ENCODE assay signal across 5 worm cellular contexts in genomic region chrII:14350768-14351167, ce11.
TF ChIP-seq lines count a peak whose summit lies in the region.

No protein-coding gene starts in this region.

TF ChIP-seq in whole organism, L1 larva, 84 proteins besides CTCF, POLR2A, EP300 and RAD21:
- TF ChIP-seq nhr-71 (tag; optimal IDR thresholded peaks at IDR 0.05; lab: Kevin White, UChicago) = peak; percentile 5
- TF ChIP-seq snu-23 (GFP tag; optimal IDR thresholded peaks at IDR 0.05; lab: Kevin White, UChicago) = peak; percentile 3
- TF ChIP-seq mdl-1 (tag; optimal IDR thresholded peaks at IDR 0.05; lab: Kevin White, UChicago) = no peak
- no peak for TF ChIP-seq ceh-8 (GFP tag; optimal IDR thresholded peaks at IDR 0.05; lab: Kevin White, UChicago)
- no peak for TF ChIP-seq unc-130 (tag; optimal IDR thresholded peaks at IDR 0.05; lab: Kevin White, UChicago)
- no peak for TF ChIP-seq hlh-17 (GFP tag; optimal IDR thresholded peaks at IDR 0.05; lab: Kevin White, UChicago; ENCODE audit: borderline replicate concordance)
- TF ChIP-seq lsy-2 (tag; optimal IDR thresholded peaks at IDR 0.05; lab: Kevin White, UChicago) = peak in 1 of 2 experiments; percentile 23
- TF ChIP-seq unc-86 (tag; optimal IDR thresholded peaks at IDR 0.05; lab: Kevin White, UChicago) = no peak
- TF ChIP-seq nhr-85 (tag; lab: Kevin White, UChicago) = peak; percentile 60
- TF ChIP-seq lin-35 (GFP tag; optimal IDR thresholded peaks at IDR 0.05; lab: Kevin White, UChicago) = no peak
- TF ChIP-seq rnt-1 (tag; optimal IDR thresholded peaks at IDR 0.05; lab: Kevin White, UChicago) = no peak
- TF ChIP-seq dpl-1 (GFP tag; optimal IDR thresholded peaks at IDR 0.05; lab: Kevin White, UChicago) = no peak

TF ChIP-seq in whole organism, L3 larva, 47 proteins besides CTCF, POLR2A, EP300 and RAD21:
- no peak for TF ChIP-seq nhr-43 (tag; optimal IDR thresholded peaks at IDR 0.05; lab: Kevin White, UChicago; ENCODE audit: poor library complexity, severe bottlenecking)
- TF ChIP-seq nhr-25 (tag; optimal IDR thresholded peaks at IDR 0.05; lab: Kevin White, UChicago) = peak; percentile 40
- TF ChIP-seq ama-1 (optimal IDR thresholded peaks at IDR 0.05; lab: Kevin White, UChicago) = peak; percentile 72

TF ChIP-seq in whole organism, L4 larva, 104 proteins besides CTCF, POLR2A, EP300 and RAD21 (continues in another document):
- TF ChIP-seq nhr-11 (tag; optimal IDR thresholded peaks at IDR 0.05; lab: Kevin White, UChicago) (no peak), hif-1 (tag; optimal IDR thresholded peaks at IDR 0.05; lab: Kevin White, UChicago) (no peak), mes-2 (tag; optimal IDR thresholded peaks at IDR 0.05; lab: Kevin White, UChicago; ENCODE audit: poor library complexity, severe bottlenecking) (no peak), mep-1 (tag; optimal IDR thresholded peaks at IDR 0.05; lab: Kevin White, UChicago) (peak; percentile 13), egl-43 (GFP tag; IDR thresholded peaks at IDR 0.05; lab: Robert Waterston, UW) (peak; percentile 60; the same call in 1 of the 2 replicates), ctbp-1 (GFP tag; IDR thresholded peaks at IDR 0.05; lab: Robert Waterston, UW) (0 out of 2 replicates have a peak, but pooled peaks have one; percentile 49), zag-1 (tag; optimal IDR thresholded peaks at IDR 0.05; lab: Kevin White, UChicago) (no peak), mxl-2 (GFP tag; conservative IDR thresholded peaks at IDR 0.05; lab: Robert Waterston, UW) (no peak), duxl-1 (tag; optimal IDR thresholded peaks at IDR 0.05; lab: Kevin White, UChicago; ENCODE audit: poor library complexity) (peak; percentile 24), jun-1 (tag; optimal IDR thresholded peaks at IDR 0.05; lab: Kevin White, UChicago) (no peak), nhr-77 (tag; optimal IDR thresholded peaks at IDR 0.05; lab: Kevin White, UChicago) (no peak), lin-38 (GFP tag; IDR thresholded peaks at IDR 0.05; lab: Robert Waterston, UW) (peak; percentile 63), zfp-3 (GFP tag; conservative IDR thresholded peaks at IDR 0.05; lab: Robert Waterston, UW) (0 out of 2 replicates have a peak, but pooled peaks have one; percentile 34), daf-12 (tag; optimal IDR thresholded peaks at IDR 0.05; lab: Kevin White, UChicago) (no peak), dpl-1 (GFP tag; optimal IDR thresholded peaks at IDR 0.05; lab: Kevin White, UChicago) (no peak), nhr-42 (GFP tag; IDR thresholded peaks at IDR 0.05; lab: Robert Waterston, UW) (peak; percentile 77; the same call in 1 of the 2 replicates), hlh-30 (tag; optimal IDR thresholded peaks at IDR 0.05; lab: Kevin White, UChicago; ENCODE audit: insufficient read depth) (no peak), F26F4.8 (GFP tag; conservative IDR thresholded peaks at IDR 0.05; lab: Robert Waterston, UW) (no peak), pha-4 (GFP tag; IDR thresholded peaks at IDR 0.05; lab: Robert Waterston, UW) (peak; percentile 42; the same call in 1 of the 2 replicates), pha-4 (tag; optimal IDR thresholded peaks at IDR 0.05; lab: Kevin White, UChicago) (no peak), aha-1 (tag; lab: Kevin White, UChicago) (peak; percentile 27), saeg-2 (GFP tag; IDR thresholded peaks at IDR 0.05; lab: Robert Waterston, UW) (no peak), nhr-237 (tag; optimal IDR thresholded peaks at IDR 0.05; lab: Kevin White, UChicago) (no peak), nhr-41 (GFP tag; IDR thresholded peaks at IDR 0.05; lab: Robert Waterston, UW) (0 out of 2 replicates have a peak, but pooled peaks have one; percentile 34), nhr-102 (tag; optimal IDR thresholded peaks at IDR 0.05; lab: Kevin White, UChicago) (peak; percentile 1)

TF ChIP-seq in whole organism, early embryonic, 17 proteins besides CTCF, POLR2A, EP300 and RAD21:
- TF ChIP-seq sea-1 (GFP tag; conservative IDR thresholded peaks at IDR 0.05; lab: Robert Waterston, UW) (0 out of 2 replicates have a peak, but pooled peaks have one; percentile 7), ama-1 (optimal IDR thresholded peaks at IDR 0.05; lab: Kevin White, UChicago) (no peak)

TF ChIP-seq in whole organism, young adult, 124 proteins besides CTCF, POLR2A, EP300 and RAD21 (continues in another document):
- TF ChIP-seq madf-10 (tag; optimal IDR thresholded peaks at IDR 0.05; lab: Kevin White, UChicago) (no peak), ztf-22 (GFP tag; optimal IDR thresholded peaks at IDR 0.05; lab: Kevin White, UChicago) (no peak), mes-4 (tag; optimal IDR thresholded peaks at IDR 0.05; lab: Kevin White, UChicago) (no peak), F52B5.7 (tag; optimal IDR thresholded peaks at IDR 0.05; lab: Kevin White, UChicago) (peak; percentile 39), bed-2 (GFP tag; IDR thresholded peaks at IDR 0.05; lab: Robert Waterston, UW) (no peak), tbx-9 (tag; optimal IDR thresholded peaks at IDR 0.05; lab: Kevin White, UChicago; ENCODE audit: borderline replicate concordance) (peak; percentile 36), F39B2.1 (GFP tag; IDR thresholded peaks at IDR 0.05; lab: Robert Waterston, UW) (no peak), mcd-1 (GFP tag; IDR thresholded peaks at IDR 0.05; lab: Robert Waterston, UW) (peak; percentile 38; the same call in 1 of the 2 replicates), ceh-58 (GFP tag; IDR thresholded peaks at IDR 0.05; lab: Robert Waterston, UW) (0 out of 2 replicates have a peak, but pooled peaks have one; percentile 58), ZK185.1 (tag; optimal IDR thresholded peaks at IDR 0.05; lab: Kevin White, UChicago; ENCODE audit: poor library complexity, severe bottlenecking) (no peak), tbp1 (GFP tag; optimal IDR thresholded peaks at IDR 0.05; lab: Kevin White, UChicago) (peak; percentile 48), lag-1 (GFP tag; IDR thresholded peaks at IDR 0.05; lab: Robert Waterston, UW) (no peak), akir-1 (GFP tag; optimal IDR thresholded peaks at IDR 0.05; lab: Kevin White, UChicago) (no peak), fkh-3 (tag; optimal IDR thresholded peaks at IDR 0.05; lab: Kevin White, UChicago) (no peak), zim-3 (tag; optimal IDR thresholded peaks at IDR 0.05; lab: Kevin White, UChicago) (peak; percentile 38), nfya-2 (GFP tag; IDR thresholded peaks at IDR 0.05; lab: Robert Waterston, UW) (0 out of 2 replicates have a peak, but pooled peaks have one; percentile 66), xnd-1 (tag; optimal IDR thresholded peaks at IDR 0.05; lab: Kevin White, UChicago) (peak; percentile 40), hlh-12 (tag; optimal IDR thresholded peaks at IDR 0.05; lab: Kevin White, UChicago) (no peak), rcor-1 (GFP tag; IDR thresholded peaks at IDR 0.05; lab: Robert Waterston, UW) (peak; percentile 55), T26A5.8 (tag; optimal IDR thresholded peaks at IDR 0.05; lab: Kevin White, UChicago) (peak; percentile 4), gei-17 (GFP tag; optimal IDR thresholded peaks at IDR 0.05; lab: Kevin White, UChicago) (no peak), egl-18 (GFP tag; IDR thresholded peaks at IDR 0.05; lab: Robert Waterston, UW) (no peak), mxl-1 (tag; optimal IDR thresholded peaks at IDR 0.05; lab: Kevin White, UChicago) (no peak), B0035.1 (tag; optimal IDR thresholded peaks at IDR 0.05; lab: Kevin White, UChicago) (no peak), tlf-1 (GFP tag; optimal IDR thresholded peaks at IDR 0.05; lab: Kevin White, UChicago) (peak; percentile 31), die-1 (tag; optimal IDR thresholded peaks at IDR 0.05; lab: Kevin White, UChicago) (no peak), ztf-18 (tag; optimal IDR thresholded peaks at IDR 0.05; lab: Kevin White, UChicago) (no peak), ztf-26 (tag; optimal IDR thresholded peaks at IDR 0.05; lab: Kevin White, UChicago) (no peak), sdz-38 (tag; optimal IDR thresholded peaks at IDR 0.05; lab: Kevin White, UChicago) (no peak), madf-3 (GFP tag; IDR thresholded peaks at IDR 0.05; lab: Robert Waterston, UW) (peak; percentile 78; the same call in 1 of the 2 replicates), F10E7.11 (tag; optimal IDR thresholded peaks at IDR 0.05; lab: Kevin White, UChicago) (no peak), C17E4.6 (GFP tag; IDR thresholded peaks at IDR 0.05; lab: Robert Waterston, UW) (no peak; the same call in 1 of the 2 replicates), K12H6.12 (tag; optimal IDR thresholded peaks at IDR 0.05; lab: Kevin White, UChicago) (no peak), ztf-6 (GFP tag; IDR thresholded peaks at IDR 0.05; lab: Robert Waterston, UW) (no peak), nhr-90 (tag; optimal IDR thresholded peaks at IDR 0.05; lab: Kevin White, UChicago) (no peak), cebp-2 (GFP tag; IDR thresholded peaks at IDR 0.05; lab: Robert Waterston, UW) (no peak), Y67H2A.10 (GFP tag; conservative IDR thresholded peaks at IDR 0.05; lab: Robert Waterston, UW) (0 out of 2 replicates have a peak, but pooled peaks have one; percentile 49), F49E8.2 (tag; optimal IDR thresholded peaks at IDR 0.05; lab: Kevin White, UChicago; ENCODE audit: insufficient read depth) (peak; percentile 75), ceh-27 (GFP tag; optimal IDR thresholded peaks at IDR 0.05; lab: Kevin White, UChicago) (no peak), lin-40 (tag; optimal IDR thresholded peaks at IDR 0.05; lab: Kevin White, UChicago) (no peak), cebp-1 (GFP tag; IDR thresholded peaks at IDR 0.05; lab: Robert Waterston, UW) (no peak), cebp-1 (tag; optimal IDR thresholded peaks at IDR 0.05; lab: Kevin White, UChicago) (peak; percentile 71), lir-1 (GFP tag; conservative IDR thresholded peaks at IDR 0.05; lab: Robert Waterston, UW) (no peak), egl-44 (GFP tag; IDR thresholded peaks at IDR 0.05; lab: Robert Waterston, UW) (0 out of 2 replicates have a peak, but pooled peaks have one; percentile 41), ztf-28 (GFP tag; IDR thresholded peaks at IDR 0.05; lab: Robert Waterston, UW) (no peak), lin-54 (GFP tag; optimal IDR thresholded peaks at IDR 0.05; lab: Kevin White, UChicago) (peak; percentile 30), egrh-3 (GFP tag; IDR thresholded peaks at IDR 0.05; lab: Robert Waterston, UW) (no peak), B0336.3 (GFP tag; IDR thresholded peaks at IDR 0.05; lab: Robert Waterston, UW) (peak; percentile 87), ztf-25 (GFP tag; IDR thresholded peaks at IDR 0.05; lab: Robert Waterston, UW) (no peak), efl-1 (GFP tag; optimal IDR thresholded peaks at IDR 0.05; lab: Kevin White, UChicago) (no peak), let-526 (GFP tag; IDR thresholded peaks at IDR 0.05; lab: Robert Waterston, UW) (no peak), ztf-3 (GFP tag; optimal IDR thresholded peaks at IDR 0.05; lab: Kevin White, UChicago) (no peak), let-607 (tag; optimal IDR thresholded peaks at IDR 0.05; lab: Kevin White, UChicago) (no peak)
